Fruit fly (Drosophila melanogaster) whole organism, prepupa: Measurements from ENCODE around the gene CG3618.
A peak's percentile ranks its signal among the peaks of the same experiment; 100 is the strongest.

ENCODE experiments used
- Blimp-1 ChIP-seq: fragments of 200-800 bp; sonication (Bioruptor generic); optimal IDR thresholded peaks from 3 replicates; lab custom pipeline; 2017; ENCODE audit warnings: missing biosample characterization, missing genetic modification characterization, mild to moderate bottlenecking, moderate library complexity, missing genetic modification reagents
- CG10631 ChIP-seq: fragments of 200-800 bp; sonication (Bioruptor generic); optimal IDR thresholded peaks from 2 replicates; lab custom pipeline; 2016; ENCODE audit warnings: missing biosample characterization, missing genetic modification characterization
- CG10669 ChIP-seq: fragments of 200-800 bp; sonication (Bioruptor generic); optimal IDR thresholded peaks from 3 replicates; lab custom pipeline; 2018; ENCODE audit warnings: missing biosample characterization, mild to moderate bottlenecking, missing genetic modification characterization, moderate library complexity
- CG11294 ChIP-seq: fragments of 200-800 bp; sonication (Bioruptor generic); IDR thresholded peaks from 2 replicates; pipeline ENCODE4 v1.3.6; 2022; ENCODE audit warnings: missing biosample characterization, missing genetic modification characterization
- CG11762 ChIP-seq: fragments of 200-800 bp; sonication (Bioruptor generic); optimal IDR thresholded peaks from 3 replicates; lab custom pipeline; 2016; ENCODE audit warnings: missing biosample characterization, missing genetic modification characterization; ENCODE audit not compliant: insufficient read depth
- CG11902 ChIP-seq: fragments of 200-800 bp; sonication (Bioruptor generic); optimal IDR thresholded peaks from 3 replicates; lab custom pipeline; 2016; ENCODE audit warnings: missing biosample characterization, missing genetic modification characterization
- CG15336 ChIP-seq: fragments of 200-800 bp; sonication (Bioruptor generic); IDR thresholded peaks from 2 replicates; pipeline ENCODE4 v1.3.6; 2022; ENCODE audit warnings: missing biosample characterization, missing genetic modification characterization
- CG1621 ChIP-seq: fragments of 200-800 bp; sonication (Bioruptor generic); optimal IDR thresholded peaks from 3 replicates; lab custom pipeline; 2018; ENCODE audit warnings: missing biosample characterization, mild to moderate bottlenecking, missing genetic modification characterization
- CG16779 ChIP-seq: fragments of 200-800 bp; sonication (Bioruptor generic); optimal IDR thresholded peaks from 3 replicates; lab custom pipeline; 2017; ENCODE audit warnings: missing biosample characterization, mild to moderate bottlenecking, missing genetic modification characterization
- CG3032 ChIP-seq: fragments of 200-800 bp; optimal IDR thresholded peaks from 2 replicates; lab custom pipeline; 2019; ENCODE audit warnings: missing biosample characterization, mild to moderate bottlenecking, missing genetic modification characterization, moderate library complexity
- CG32006 ChIP-seq: fragments of 200-800 bp; sonication (Bioruptor generic); optimal IDR thresholded peaks from 3 replicates; lab custom pipeline; 2017; ENCODE audit warnings: missing biosample characterization, mild to moderate bottlenecking, missing genetic modification characterization
- CG4318 ChIP-seq: fragments of 200-800 bp; sonication (Bioruptor generic); optimal IDR thresholded peaks from 3 replicates; lab custom pipeline; 2017; ENCODE audit warnings: missing biosample characterization, mild to moderate bottlenecking, missing genetic modification characterization
- CG6163 ChIP-seq: fragments of 200-800 bp; sonication (Bioruptor generic); IDR thresholded peaks from 3 replicates; pipeline ENCODE4 v1.3.6; 2022; ENCODE audit warnings: missing biosample characterization, missing genetic modification characterization
- CG6792 ChIP-seq: fragments of 200-800 bp; sonication (Bioruptor generic); optimal IDR thresholded peaks from 3 replicates; lab custom pipeline; 2016; ENCODE audit warnings: missing biosample characterization, missing genetic modification characterization
- CG6808 ChIP-seq: fragments of 200-800 bp; sonication (Bioruptor generic); optimal IDR thresholded peaks from 3 replicates; lab custom pipeline; 2017; ENCODE audit warnings: missing biosample characterization, missing genetic modification characterization, mild to moderate bottlenecking, moderate library complexity, missing genetic modification reagents
- CG7368 ChIP-seq: fragments of 200-800 bp; sonication (Bioruptor generic); optimal IDR thresholded peaks from 3 replicates; lab custom pipeline; 2016; ENCODE audit warnings: missing biosample characterization, missing genetic modification characterization
- CG8119 ChIP-seq: fragments of 200-800 bp; sonication (Bioruptor generic); IDR thresholded peaks from 3 replicates; pipeline ENCODE4 v1.3.6; 2022; ENCODE audit warnings: missing biosample characterization, missing genetic modification characterization
- CG8632 ChIP-seq: fragments of 200-800 bp; sonication (Bioruptor generic); optimal IDR thresholded peaks from 3 replicates; lab custom pipeline; 2016; ENCODE audit warnings: missing biosample characterization, missing genetic modification characterization
- CG9139 ChIP-seq: fragments of 200-800 bp; sonication (Bioruptor generic); optimal IDR thresholded peaks from 3 replicates; lab custom pipeline; 2017; ENCODE audit warnings: missing biosample characterization, mild to moderate bottlenecking, missing genetic modification characterization
- Eip78C ChIP-seq: fragments of 200-800 bp; sonication (Bioruptor generic); peaks from one replicate; lab custom pipeline; 2016; ENCODE audit warnings: missing biosample characterization, missing genetic modification characterization
- Eip93F ChIP-seq: fragments of 200-800 bp; sonication (Bioruptor generic); optimal IDR thresholded peaks from 2 replicates; lab custom pipeline; 2016; ENCODE audit warnings: missing biosample characterization, mild to moderate bottlenecking, missing genetic modification characterization
- Ets21C ChIP-seq: fragments of 200-800 bp; sonication (Bioruptor generic); optimal IDR thresholded peaks from 3 replicates; lab custom pipeline; 2016; ENCODE audit warnings: missing biosample characterization, missing genetic modification characterization
- Ets96B ChIP-seq: fragments of 200-800 bp; optimal IDR thresholded peaks from 2 replicates; lab custom pipeline; 2019; ENCODE audit warnings: missing biosample characterization, mild to moderate bottlenecking, missing genetic modification characterization, moderate library complexity
- Hr38 ChIP-seq: sonication (Bioruptor generic); optimal IDR thresholded peaks from 2 replicates; lab custom pipeline; 2016; ENCODE audit warnings: missing biosample characterization, missing genetic modification characterization
- Hr4 ChIP-seq: fragments of 200-800 bp; sonication (Bioruptor generic); optimal IDR thresholded peaks from 3 replicates; lab custom pipeline; 2016; ENCODE audit warnings: missing biosample characterization, missing genetic modification characterization
- Met ChIP-seq: fragments of 200-800 bp; sonication (Bioruptor generic); optimal IDR thresholded peaks from 3 replicates; lab custom pipeline; 2016; ENCODE audit warnings: missing biosample characterization, missing genetic modification characterization
- OdsH ChIP-seq: fragments of 200-800 bp; sonication (Bioruptor generic); optimal IDR thresholded peaks from 3 replicates; lab custom pipeline; 2016; ENCODE audit warnings: missing biosample characterization, missing genetic modification characterization
- Sox102F ChIP-seq: fragments of 200-800 bp; sonication (Bioruptor generic); optimal IDR thresholded peaks from 2 replicates; lab custom pipeline; 2016; ENCODE audit warnings: missing biosample characterization, mild to moderate bottlenecking, missing genetic modification characterization
- Sox15 ChIP-seq: fragments of 200-800 bp; sonication (Bioruptor generic); optimal IDR thresholded peaks from 3 replicates; lab custom pipeline; 2016; ENCODE audit warnings: missing biosample characterization, missing genetic modification characterization
- achi ChIP-seq: fragments of 200-800 bp; sonication (Bioruptor generic); optimal IDR thresholded peaks from 3 replicates; lab custom pipeline; 2016; ENCODE audit warnings: missing biosample characterization, missing genetic modification characterization
- acj6 ChIP-seq: fragments of 200-800 bp; sonication (Bioruptor generic); optimal IDR thresholded peaks from 3 replicates; lab custom pipeline; 2016; ENCODE audit warnings: missing biosample characterization, missing genetic modification characterization
- cyc ChIP-seq: fragments of 200-800 bp; sonication (Bioruptor generic); optimal IDR thresholded peaks from 3 replicates; lab custom pipeline; 2016; ENCODE audit warnings: missing biosample characterization, missing genetic modification characterization
- dac ChIP-seq: fragments of 200-800 bp; sonication (Bioruptor generic); optimal IDR thresholded peaks from 2 replicates; lab custom pipeline; 2017; ENCODE audit warnings: missing biosample characterization, mild to moderate bottlenecking, missing genetic modification characterization
- eg ChIP-seq: fragments of 200-800 bp; sonication (Bioruptor generic); IDR thresholded peaks from 3 replicates; pipeline ENCODE4 v1.3.6; 2022; ENCODE audit warnings: missing biosample characterization, missing genetic modification characterization
- esn ChIP-seq: fragments of 200-800 bp; sonication (Bioruptor generic); optimal IDR thresholded peaks from 2 replicates; lab custom pipeline; 2016; ENCODE audit warnings: missing biosample characterization, mild to moderate bottlenecking, missing genetic modification characterization, moderate library complexity
- fd85E ChIP-seq: fragments of 200-800 bp; sonication (Bioruptor generic); optimal IDR thresholded peaks from 3 replicates; lab custom pipeline; 2016; ENCODE audit warnings: missing biosample characterization, missing genetic modification characterization
- fkh ChIP-seq: fragments of 200-800 bp; sonication (Bioruptor generic); optimal IDR thresholded peaks from 3 replicates; lab custom pipeline; 2017; ENCODE audit warnings: missing biosample characterization, mild to moderate bottlenecking, missing genetic modification characterization, moderate library complexity
- lz ChIP-seq: fragments of 200-800 bp; sonication (Bioruptor generic); optimal IDR thresholded peaks from 3 replicates; lab custom pipeline; 2016; ENCODE audit warnings: missing biosample characterization, missing genetic modification characterization
- net ChIP-seq: fragments of 200-800 bp; sonication (Bioruptor generic); optimal IDR thresholded peaks from 3 replicates; lab custom pipeline; 2016; ENCODE audit warnings: missing biosample characterization, missing genetic modification characterization
- pdm3 ChIP-seq: fragments of 200-800 bp; sonication (Bioruptor generic); optimal IDR thresholded peaks from 3 replicates; lab custom pipeline; 2016; ENCODE audit warnings: missing biosample characterization, missing genetic modification characterization
- spab ChIP-seq: fragments of 200-800 bp; sonication (Bioruptor generic); optimal IDR thresholded peaks from 2 replicates; lab custom pipeline; 2017; ENCODE audit warnings: missing biosample characterization, mild to moderate bottlenecking, missing genetic modification characterization, missing genetic modification reagents
- ss ChIP-seq, 2 experiments: fragments of 200-800 bp; sonication (Bioruptor generic); optimal IDR thresholded peaks; 2 replicates in 1 of 2; 3 replicates in 1 of 2; lab custom pipeline; 2017 to 2018; ENCODE audit warnings: mild to moderate bottlenecking in 2 of 2, missing biosample characterization in 2 of 2, missing genetic modification characterization in 2 of 2, moderate library complexity in 1 of 2
- svp ChIP-seq: fragments of 200-800 bp; sonication (Bioruptor generic); peaks from one replicate; lab custom pipeline; 2016; ENCODE audit warnings: missing biosample characterization, missing genetic modification characterization
- topi ChIP-seq: fragments of 200-800 bp; sonication (Bioruptor generic); optimal IDR thresholded peaks from 3 replicates; lab custom pipeline; 2016; ENCODE audit warnings: missing biosample characterization, missing genetic modification characterization
- vri ChIP-seq: fragments of 200-800 bp; sonication (Bioruptor generic); optimal IDR thresholded peaks from 3 replicates; lab custom pipeline; 2016; ENCODE audit warnings: missing biosample characterization, mild to moderate bottlenecking, missing genetic modification characterization

CG3618 gene

dm6 chr3L:20841465-20842109, 25.7 kb upstream of the CG3618 start, which contains the start of the genes CSN3 and CG11456 (continued):
- TF ChIP-seq CG6792, result peak; percentile 2
- no peak for TF ChIP-seq CG10631 (GFP tag; lab: Kevin White, UChicago)
- no peak for TF ChIP-seq pdm3 (GFP tag; lab: Kevin White, UChicago)
- TF ChIP-seq cyc (GFP tag; lab: Kevin White, UChicago), result peak; percentile 53

dm6 chr3L:20837831-20838301, 22.0 kb upstream of the CG3618 start:
- TF ChIP-seq pdm3 (GFP tag; lab: Kevin White, UChicago), result no peak
- TF ChIP-seq vri (GFP tag; lab: Kevin White, UChicago), result peak; percentile 55
- no peak for TF ChIP-seq achi (GFP tag; lab: Kevin White, UChicago)
- TF ChIP-seq Ets21C (GFP tag; lab: Kevin White, UChicago), result no peak
- TF ChIP-seq CG3032 (tag; lab: Kevin White, UChicago), result no peak

dm6 chr3L:20837040-20837830, 21.4 kb upstream of the CG3618 start, which contains the start of gene CG13255:
CG13255 (plus strand) TSS chr3L:20837488.
- TF ChIP-seq CG16779 (tag; lab: Kevin White, UChicago), result no peak
- peak; percentile 18 for TF ChIP-seq Eip93F (GFP tag; lab: Kevin White, UChicago)
- TF ChIP-seq ss (GFP tag; optimal IDR thresholded peaks at IDR 0.05; lab: Kevin White, UChicago), result no peak
- TF ChIP-seq CG11762 (GFP tag; lab: Kevin White, UChicago), result no peak
- TF ChIP-seq spab, result no peak
- no peak for TF ChIP-seq Hr4
- TF ChIP-seq net (GFP tag; lab: Kevin White, UChicago), result no peak
- TF ChIP-seq fkh (GFP tag; lab: Kevin White, UChicago), result peak; percentile 15
- TF ChIP-seq cyc (GFP tag; lab: Kevin White, UChicago), result peak; percentile 2
- TF ChIP-seq Ets21C (GFP tag; lab: Kevin White, UChicago), result no peak
- TF ChIP-seq CG1621 (tag; lab: Kevin White, UChicago), result no peak
- no peak for TF ChIP-seq CG7368 (GFP tag; lab: Kevin White, UChicago)
- TF ChIP-seq Sox102F, result no peak
- peak; percentile 56 for TF ChIP-seq esn (GFP tag; lab: Kevin White, UChicago)
- no peak for TF ChIP-seq CG9139
- TF ChIP-seq CG6808, result no peak
- no peak for TF ChIP-seq Blimp-1 (GFP tag; lab: Kevin White, UChicago)
- no peak for TF ChIP-seq CG8632
- TF ChIP-seq dac, result no peak
- TF ChIP-seq CG6163 (GFP tag; lab: Robert Waterston, UW), result no peak
- no peak for TF ChIP-seq Sox15 (GFP tag; lab: Kevin White, UChicago)
- TF ChIP-seq CG11294, result no peak
- TF ChIP-seq lz, result peak; percentile 19
- TF ChIP-seq fd85E (GFP tag; lab: Kevin White, UChicago), result no peak
- TF ChIP-seq CG4318 (GFP tag; lab: Kevin White, UChicago), result no peak
- TF ChIP-seq achi (GFP tag; lab: Kevin White, UChicago), result no peak
- no peak for TF ChIP-seq Hr38
- peak; percentile 48 for TF ChIP-seq Eip78C (GFP tag; lab: Kevin White, UChicago)
- no peak for TF ChIP-seq Ets96B
- no peak for TF ChIP-seq OdsH (GFP tag; lab: Kevin White, UChicago)
- TF ChIP-seq CG8119 (GFP tag; lab: Robert Waterston, UW), result no peak
- TF ChIP-seq CG15336 (GFP tag; lab: Robert Waterston, UW), result no peak
- TF ChIP-seq svp (GFP tag; lab: Kevin White, UChicago), result no peak
- no peak for TF ChIP-seq CG11902 (GFP tag; lab: Kevin White, UChicago)
- peak; percentile 15 for TF ChIP-seq Met (GFP tag; lab: Kevin White, UChicago)
- TF ChIP-seq topi (GFP tag; lab: Kevin White, UChicago), result peak; percentile 9
- no peak for TF ChIP-seq CG32006
- TF ChIP-seq eg (GFP tag; lab: Robert Waterston, UW), result no peak
- TF ChIP-seq acj6 (GFP tag; lab: Kevin White, UChicago), result peak; percentile 4
- TF ChIP-seq CG10669 (GFP tag; lab: Kevin White, UChicago), result no peak
